Fruit fly (Drosophila melanogaster): ENCODE measurements around the gene Traf4.

Traf4 gene

DNA sequence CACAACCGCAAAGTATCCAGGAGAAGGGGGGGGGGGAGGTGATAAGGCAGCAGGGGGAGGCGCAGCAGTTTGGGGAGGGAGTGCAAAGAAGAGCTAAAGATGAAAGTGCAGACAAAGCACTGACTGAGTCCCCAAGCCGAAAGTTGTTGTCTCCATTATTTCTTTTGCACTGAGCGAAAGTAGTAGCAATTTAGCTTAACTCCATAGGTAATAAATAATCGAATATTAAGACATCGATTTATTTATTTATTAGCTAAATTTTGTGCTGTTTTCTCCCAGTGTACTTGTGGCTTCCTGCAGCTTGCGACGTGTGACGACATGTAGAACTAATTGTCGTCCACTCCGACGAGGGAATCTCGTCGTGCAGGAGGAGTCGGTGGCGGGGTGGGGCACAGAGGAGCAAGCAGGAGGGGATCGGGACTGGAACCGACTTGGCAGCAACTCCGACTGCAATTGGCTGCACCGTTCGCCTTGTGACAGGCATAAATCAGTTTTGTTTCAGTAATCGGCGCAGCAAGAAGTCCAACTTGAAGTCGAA, at the start of gene Traf4:
Traf4 (plus strand) TSS at position 488 of the 538 bp plus-strand sequence.
- TF ChIP-seq CG11902 (GFP tag; optimal IDR thresholded peaks at IDR 0.05), result peak; percentile 12
- TF ChIP-seq CG6163 (GFP tag; IDR thresholded peaks at IDR 0.05), result peak; percentile 75
- no peak for TF ChIP-seq Hr38 (GFP tag; optimal IDR thresholded peaks at IDR 0.05)
- peak; percentile 68 for TF ChIP-seq vri (GFP tag; optimal IDR thresholded peaks at IDR 0.05)
- peak; percentile 52 for TF ChIP-seq esn (GFP tag; optimal IDR thresholded peaks at IDR 0.05)
- TF ChIP-seq CG3032 (tag; optimal IDR thresholded peaks at IDR 0.05), result peak; percentile 37
- peak; percentile 34 for TF ChIP-seq lz (GFP tag; optimal IDR thresholded peaks at IDR 0.05)
- peak; percentile 35 for TF ChIP-seq Blimp-1 (GFP tag; optimal IDR thresholded peaks at IDR 0.05)
- peak; percentile 35 for TF ChIP-seq CG11762 (GFP tag; optimal IDR thresholded peaks at IDR 0.05; ENCODE audit: insufficient read depth)
- peak; percentile 28 to 37 for TF ChIP-seq salr (GFP tag; optimal IDR thresholded peaks at IDR 0.05)
- peak; percentile 37 for TF ChIP-seq CG34406 (GFP tag; optimal IDR thresholded peaks at IDR 0.05)
- peak; percentile 59 for TF ChIP-seq acj6 (GFP tag; optimal IDR thresholded peaks at IDR 0.05)
- TF ChIP-seq CG8632 (GFP tag; optimal IDR thresholded peaks at IDR 0.05), result peak; percentile 43
- peak; percentile 57 for TF ChIP-seq CG32006 (GFP tag; optimal IDR thresholded peaks at IDR 0.05)
- peak; percentile 57 for TF ChIP-seq cyc (GFP tag; optimal IDR thresholded peaks at IDR 0.05)
- TF ChIP-seq Lpt (GFP tag; optimal IDR thresholded peaks at IDR 0.05), result peak; percentile 47
- no peak for TF ChIP-seq fd85E (GFP tag; optimal IDR thresholded peaks at IDR 0.05)
- TF ChIP-seq CG10631 (GFP tag; optimal IDR thresholded peaks at IDR 0.05), result peak; percentile 55
- TF ChIP-seq Eip78C (GFP tag), result peak; percentile 73
- TF ChIP-seq dac (GFP tag; optimal IDR thresholded peaks at IDR 0.05), result no peak
- TF ChIP-seq CG4318 (GFP tag; optimal IDR thresholded peaks at IDR 0.05), result no peak
- TF ChIP-seq topi (GFP tag; optimal IDR thresholded peaks at IDR 0.05), result peak; percentile 26
- TF ChIP-seq Eip93F (GFP tag; optimal IDR thresholded peaks at IDR 0.05), result peak; percentile 48
- peak; percentile 36 for TF ChIP-seq Sox102F (GFP tag; optimal IDR thresholded peaks at IDR 0.05)
- TF ChIP-seq pdm3 (GFP tag; optimal IDR thresholded peaks at IDR 0.05), result peak; percentile 52
- peak; percentile 56 for TF ChIP-seq spab (GFP tag; optimal IDR thresholded peaks at IDR 0.05)
- TF ChIP-seq CG7368 (GFP tag; optimal IDR thresholded peaks at IDR 0.05), result peak; percentile 49
- TF ChIP-seq eg (GFP tag; IDR thresholded peaks at IDR 0.05), result peak; percentile 57
- TF ChIP-seq CG16779 (tag; optimal IDR thresholded peaks at IDR 0.05), result no peak
- peak; percentile 54 for TF ChIP-seq CG10669 (GFP tag; optimal IDR thresholded peaks at IDR 0.05)
- no peak for TF ChIP-seq CG8319 (GFP tag; optimal IDR thresholded peaks at IDR 0.05)
- TF ChIP-seq Hr39 (GFP tag; optimal IDR thresholded peaks at IDR 0.05), result peak; percentile 48
- peak; percentile 73 for TF ChIP-seq CG6792 (GFP tag; optimal IDR thresholded peaks at IDR 0.05)
- no peak for TF ChIP-seq Sox15 (GFP tag; optimal IDR thresholded peaks at IDR 0.05)
- TF ChIP-seq OdsH (GFP tag; optimal IDR thresholded peaks at IDR 0.05), result peak; percentile 48
- TF ChIP-seq fkh (GFP tag; optimal IDR thresholded peaks at IDR 0.05), result no peak
- TF ChIP-seq Hr4 (GFP tag; optimal IDR thresholded peaks at IDR 0.05), result peak; percentile 15
- peak; percentile 41; the same call in 2 of the 3 replicates for TF ChIP-seq CG8119 (GFP tag; IDR thresholded peaks at IDR 0.05)
- peak; percentile 56 to 61 for TF ChIP-seq ss (GFP tag; optimal IDR thresholded peaks at IDR 0.05)
- peak; percentile 30 for TF ChIP-seq Eip75B (GFP tag; optimal IDR thresholded peaks at IDR 0.05)
- peak; percentile 61 for TF ChIP-seq dsx (GFP tag; optimal IDR thresholded peaks at IDR 0.05; ENCODE audit: poor library complexity, severe bottlenecking)
- TF ChIP-seq CG15336 (GFP tag; IDR thresholded peaks at IDR 0.05), result peak; percentile 51; the same call in 1 of the 2 replicates
- TF ChIP-seq CG1621 (tag; optimal IDR thresholded peaks at IDR 0.05), result peak; percentile 33
- TF ChIP-seq Met (GFP tag; optimal IDR thresholded peaks at IDR 0.05), result peak; percentile 52
- peak; percentile 73 for TF ChIP-seq CG3919 (GFP tag; optimal IDR thresholded peaks at IDR 0.05)
- peak; percentile 51 for TF ChIP-seq CG6808 (GFP tag; optimal IDR thresholded peaks at IDR 0.05)
- peak; percentile 50 for TF ChIP-seq achi (GFP tag; optimal IDR thresholded peaks at IDR 0.05)
- TF ChIP-seq Smox (GFP tag; optimal IDR thresholded peaks at IDR 0.05), result peak; percentile 39
- TF ChIP-seq CG31627 (GFP tag; optimal IDR thresholded peaks at IDR 0.05), result peak; percentile 47
- peak; percentile 28 for TF ChIP-seq fd59A (GFP tag; optimal IDR thresholded peaks at IDR 0.05)
- peak; percentile 81 for TF ChIP-seq svp (GFP tag)
